Worm (Caenorhabditis elegans) whole organism, L1 larva: ENCODE measurements around the gene Y54G2A.28.

Experiments
- C04F5.9 ChIP-seq: sonication (generic microtip); optimal IDR thresholded peaks from 2 replicates; lab custom pipeline; 2016; ENCODE audit warnings: missing genetic modification characterization, missing compliant biosample characterization
- C34B4.2 ChIP-seq: sonication (generic microtip); optimal IDR thresholded peaks from 2 replicates; lab custom pipeline; 2017; ENCODE audit warnings: mild to moderate bottlenecking, missing genetic modification characterization, missing compliant biosample characterization
- Y116A8C.19 ChIP-seq: sonication (generic microtip); optimal IDR thresholded peaks from 2 replicates; lab custom pipeline; 2016; ENCODE audit warnings: missing compliant biosample characterization, missing genetic modification characterization, borderline replicate concordance
- aly-2 ChIP-seq: fragments of 150-350 bp; optimal IDR thresholded peaks from 2 replicates; lab custom pipeline; 2014; ENCODE audit warnings: missing biosample characterization, missing genetic modification characterization
- blmp-1 ChIP-seq: fragments of 150-350 bp; optimal IDR thresholded peaks from 2 replicates; lab custom pipeline; 2014; ENCODE audit warnings: missing biosample characterization, missing genetic modification characterization
- ceh-63 ChIP-seq: fragments of 200-800 bp; sonication (Bioruptor generic); optimal IDR thresholded peaks from 2 replicates; lab custom pipeline; 2018; ENCODE audit warnings: mild to moderate bottlenecking, missing genetic modification characterization, missing compliant biosample characterization
- ceh-82 ChIP-seq, 3 experiments: fragments of 150-350 bp in 1 of 3; sonication (generic microtip) in 2 of 3; optimal IDR thresholded peaks; 2 replicates each; lab custom pipeline; 2014 to 2017; ENCODE audit warnings: missing biosample characterization in 3 of 3, missing genetic modification characterization in 3 of 3
- ceh-88 ChIP-seq: fragments of 200-800 bp; sonication (Bioruptor generic); IDR thresholded peaks from 2 replicates; pipeline ENCODE4 v1.3.6; 2022; ENCODE audit warnings: missing genetic modification characterization, missing compliant biosample characterization
- ceh-90 ChIP-seq: sonication (generic microtip); optimal IDR thresholded peaks from 2 replicates; lab custom pipeline; 2016; ENCODE audit warnings: missing genetic modification characterization, missing compliant biosample characterization
- ces-1 ChIP-seq: fragments of 150-350 bp; optimal IDR thresholded peaks from 2 replicates; lab custom pipeline; 2014; ENCODE audit warnings: missing biosample characterization, missing genetic modification reagents, missing genetic modification characterization
- dsc-1 ChIP-seq: sonication (generic microtip); optimal IDR thresholded peaks from 2 replicates; lab custom pipeline; 2016; ENCODE audit warnings: mild to moderate bottlenecking, missing genetic modification characterization, missing compliant biosample characterization
- efl-1 ChIP-seq, 4 experiments: fragments of 150-350 bp; optimal IDR thresholded peaks in 3 of 4; peaks in 1 of 4; 1 replicate in 1 of 4; 2 replicates in 3 of 4; lab custom pipeline; 2014; ENCODE audit warnings: missing biosample characterization in 2 of 4, missing genetic modification characterization in 2 of 4, missing genetic modification reagents in 2 of 4
- efl-3 ChIP-seq: fragments of 200-800 bp; sonication (Bioruptor generic); optimal IDR thresholded peaks from 2 replicates; lab custom pipeline; 2018; ENCODE audit warnings: mild to moderate bottlenecking, missing genetic modification characterization, missing compliant biosample characterization
- egl-13 ChIP-seq: sonication (generic microtip); optimal IDR thresholded peaks from 2 replicates; lab custom pipeline; 2016; ENCODE audit warnings: missing genotype, missing genetic modification reagents, missing genetic modification characterization, missing compliant biosample characterization
- egl-27 ChIP-seq, 2 experiments: fragments of 150-350 bp in 1 of 2; sonication (generic microtip); optimal IDR thresholded peaks; 3 replicates each; lab custom pipeline; 2017 to 2018; ENCODE audit warnings: missing biosample characterization in 2 of 2, missing genetic modification characterization in 2 of 2, missing genetic modification reagents in 2 of 2
- elt-2 ChIP-seq: sonication (generic microtip); optimal IDR thresholded peaks from 2 replicates; lab custom pipeline; 2016; ENCODE audit warnings: missing genetic modification characterization, mild to moderate bottlenecking, inconsistent platforms, missing compliant biosample characterization, missing genetic modification reagents
- ets-5 ChIP-seq: fragments of 200-800 bp; sonication (Bioruptor generic); IDR thresholded peaks from 2 replicates; pipeline ENCODE4 v1.3.6; 2022; ENCODE audit warnings: missing genetic modification characterization, missing compliant biosample characterization
- fkh-10 ChIP-seq: sonication (generic microtip); optimal IDR thresholded peaks from 2 replicates; lab custom pipeline; 2017; ENCODE audit warnings: missing biosample characterization, missing genetic modification reagents, missing genetic modification characterization
- fkh-8 ChIP-seq: sonication (generic microtip); optimal IDR thresholded peaks from 2 replicates; lab custom pipeline; 2016; ENCODE audit warnings: mild to moderate bottlenecking, missing genetic modification characterization, missing compliant biosample characterization
- fos-1 ChIP-seq: fragments of 150-350 bp; optimal IDR thresholded peaks from 2 replicates; lab custom pipeline; 2014; ENCODE audit warnings: missing biosample characterization, missing genetic modification characterization
- grh-1 ChIP-seq: fragments of 200-800 bp; sonication (Bioruptor generic); IDR thresholded peaks from 2 replicates; pipeline ENCODE4 v1.3.6; 2022; ENCODE audit warnings: missing genetic modification reagents, missing genetic modification characterization, missing compliant biosample characterization
- hlh-17 ChIP-seq: fragments of 200-800 bp; sonication (Bioruptor generic); optimal IDR thresholded peaks from 2 replicates; lab custom pipeline; 2018; ENCODE audit warnings: missing genetic modification characterization, mild to moderate bottlenecking, missing compliant biosample characterization, moderate library complexity, borderline replicate concordance
- lin-13 ChIP-seq: fragments of 150-350 bp; optimal IDR thresholded peaks from 2 replicates; lab custom pipeline; 2014; ENCODE audit warnings: missing biosample characterization, missing genetic modification reagents, missing genetic modification characterization
- lir-3 ChIP-seq: sonication (generic microtip); optimal IDR thresholded peaks from 2 replicates; lab custom pipeline; 2016; ENCODE audit warnings: mild to moderate bottlenecking, missing genetic modification characterization, moderate library complexity, missing compliant biosample characterization; ENCODE audit not compliant: poor library complexity
- mab-9 ChIP-seq: fragments of 200-800 bp; sonication (Bioruptor generic); IDR thresholded peaks from 2 replicates; pipeline ENCODE4 v1.3.6; 2022; ENCODE audit warnings: missing genetic modification reagents, missing genetic modification characterization, missing compliant biosample characterization
- mdl-1 ChIP-seq, 2 experiments: fragments of 150-350 bp; optimal IDR thresholded peaks; 2 replicates each; lab custom pipeline; 2014 to 2017; ENCODE audit warnings: missing biosample characterization in 2 of 2, missing genetic modification characterization in 2 of 2, inconsistent platforms in 1 of 2
- nhr-11 ChIP-seq: fragments of 150-350 bp; optimal IDR thresholded peaks from 2 replicates; lab custom pipeline; 2014; ENCODE audit warnings: missing biosample characterization, missing genetic modification characterization
- nhr-12 ChIP-seq: sonication (generic microtip); optimal IDR thresholded peaks from 2 replicates; lab custom pipeline; 2017; ENCODE audit warnings: missing biosample characterization, missing genetic modification characterization
- nhr-19 ChIP-seq: fragments of 200-800 bp; sonication (Bioruptor generic); conservative IDR thresholded peaks from 2 replicates; pipeline ENCODE4 v1.3.6; 2022; ENCODE audit warnings: missing genetic modification characterization, missing compliant biosample characterization
- nhr-20 ChIP-seq: sonication (generic microtip); optimal IDR thresholded peaks from 2 replicates; lab custom pipeline; 2016; ENCODE audit warnings: mild to moderate bottlenecking, missing genetic modification characterization, missing compliant biosample characterization
- nhr-237 ChIP-seq: fragments of 150-350 bp; optimal IDR thresholded peaks from 2 replicates; lab custom pipeline; 2014; ENCODE audit warnings: missing biosample characterization, missing genetic modification characterization
- nhr-28 ChIP-seq: fragments of 150-350 bp; optimal IDR thresholded peaks from 2 replicates; lab custom pipeline; 2014; ENCODE audit warnings: missing biosample characterization, missing genetic modification characterization
- nhr-47 ChIP-seq: sonication (generic microtip); optimal IDR thresholded peaks from 2 replicates; lab custom pipeline; 2016; ENCODE audit warnings: mild to moderate bottlenecking, missing genetic modification characterization, moderate library complexity, missing compliant biosample characterization
- nhr-71 ChIP-seq: sonication (generic microtip); optimal IDR thresholded peaks from 2 replicates; lab custom pipeline; 2016; ENCODE audit warnings: mild to moderate bottlenecking, missing genetic modification characterization, moderate library complexity, missing compliant biosample characterization
- nhr-76 ChIP-seq: sonication (generic microtip); optimal IDR thresholded peaks from 2 replicates; lab custom pipeline; 2017; ENCODE audit warnings: missing biosample characterization, missing genetic modification characterization
- nhr-77 ChIP-seq: fragments of 150-350 bp; optimal IDR thresholded peaks from 2 replicates; lab custom pipeline; 2014; ENCODE audit warnings: missing biosample characterization, missing genetic modification characterization
- nhr-84 ChIP-seq: sonication (generic microtip); optimal IDR thresholded peaks from 2 replicates; lab custom pipeline; 2017; ENCODE audit warnings: missing biosample characterization, missing genetic modification characterization
- nhr-85 ChIP-seq: sonication (generic microtip); peaks from one replicate; lab custom pipeline; 2016; ENCODE audit warnings: missing genetic modification characterization, inconsistent platforms, missing compliant biosample characterization
- nhr-90 ChIP-seq: sonication (generic microtip); optimal IDR thresholded peaks from 2 replicates; lab custom pipeline; 2016; ENCODE audit warnings: mild to moderate bottlenecking, missing genetic modification characterization, missing compliant biosample characterization; ENCODE audit not compliant: poor library complexity
- pqm-1 ChIP-seq: sonication (generic microtip); optimal IDR thresholded peaks from 3 replicates; lab custom pipeline; 2017; ENCODE audit warnings: missing biosample characterization, missing genetic modification characterization
- rnt-1 ChIP-seq: sonication (generic microtip); optimal IDR thresholded peaks from 2 replicates; lab custom pipeline; 2016; ENCODE audit warnings: mild to moderate bottlenecking, missing genetic modification characterization, moderate library complexity, missing compliant biosample characterization
- snu-23 ChIP-seq: sonication (generic microtip); optimal IDR thresholded peaks from 2 replicates; lab custom pipeline; 2016; ENCODE audit warnings: missing genetic modification characterization, missing compliant biosample characterization
- sptf-1 ChIP-seq: fragments of 150-350 bp; optimal IDR thresholded peaks from 2 replicates; lab custom pipeline; 2014; ENCODE audit warnings: missing biosample characterization, missing genetic modification characterization
- sup-37 ChIP-seq: fragments of 200-800 bp; sonication (Bioruptor generic); optimal IDR thresholded peaks from 2 replicates; lab custom pipeline; 2018; ENCODE audit warnings: mild to moderate bottlenecking, missing genetic modification characterization, missing compliant biosample characterization
- tbx-2 ChIP-seq: sonication (generic microtip); optimal IDR thresholded peaks from 2 replicates; lab custom pipeline; 2016; ENCODE audit warnings: missing genetic modification characterization, missing compliant biosample characterization
- unc-130 ChIP-seq: fragments of 150-350 bp; optimal IDR thresholded peaks from 2 replicates; lab custom pipeline; 2017; ENCODE audit warnings: missing biosample characterization, missing genetic modification characterization, inconsistent platforms
- unc-30 ChIP-seq: sonication (generic microtip); optimal IDR thresholded peaks from 2 replicates; lab custom pipeline; 2017; ENCODE audit warnings: missing biosample characterization, missing genetic modification characterization
- unc-62 ChIP-seq: fragments of 150-350 bp; optimal IDR thresholded peaks from 2 replicates; lab custom pipeline; 2014; ENCODE audit warnings: missing biosample characterization, missing genetic modification reagents, missing genetic modification characterization
- unc-98 ChIP-seq: fragments of 200-800 bp; sonication (Bioruptor generic); IDR thresholded peaks from 2 replicates; pipeline ENCODE4 v1.3.6; 2022; ENCODE audit warnings: missing genetic modification characterization, missing compliant biosample characterization
- zag-1 ChIP-seq: fragments of 150-350 bp; optimal IDR thresholded peaks from 2 replicates; lab custom pipeline; 2014; ENCODE audit warnings: missing biosample characterization, missing genetic modification characterization
- zip-4 ChIP-seq: fragments of 200-800 bp; sonication (Bioruptor generic); optimal IDR thresholded peaks from 2 replicates; lab custom pipeline; 2018; ENCODE audit warnings: mild to moderate bottlenecking, missing genetic modification characterization, moderate library complexity, missing compliant biosample characterization
- ztf-4 ChIP-seq: fragments of 150-350 bp; optimal IDR thresholded peaks from 2 replicates; lab custom pipeline; 2014; ENCODE audit warnings: missing biosample characterization, missing genetic modification characterization

Y54G2A.28 gene

ce11 chrIV:3032020-3032419 is 19.8 kb upstream of the Y54G2A.28 start:
- no peak for TF ChIP-seq unc-98
- peak; percentile 39 for TF ChIP-seq nhr-71
- no peak for TF ChIP-seq nhr-84 (tag; lab: Kevin White, UChicago)
- peak; percentile 46 for TF ChIP-seq rnt-1
- no peak for TF ChIP-seq nhr-12
- TF ChIP-seq zag-1 (tag; lab: Kevin White, UChicago): no peak
- peak; percentile 65 for TF ChIP-seq aly-2 (tag; lab: Kevin White, UChicago)
- TF ChIP-seq fkh-10 (GFP tag; lab: Kevin White, UChicago): no peak

ce11 chrIV:3029882-3030281 is 17.7 kb upstream of the Y54G2A.28 start:
- TF ChIP-seq mab-9 (no peak), Y116A8C.19 (tag; lab: Kevin White, UChicago) (no peak), lin-13 (GFP tag; lab: Kevin White, UChicago) (no peak), unc-130 (tag; lab: Kevin White, UChicago) (peak; percentile 46), pqm-1 (tag; lab: Kevin White, UChicago) (no peak), ces-1 (GFP tag; lab: Kevin White, UChicago) (no peak), ceh-88 (GFP tag; lab: Robert Waterston, UW) (no peak), mdl-1 (tag; optimal IDR thresholded peaks at IDR 0.05; lab: Kevin White, UChicago) (peak in 1 of 2 experiments; percentile 15), snu-23 (GFP tag; lab: Kevin White, UChicago) (peak; percentile 48), nhr-85 (tag; lab: Kevin White, UChicago) (no peak), blmp-1 (tag; lab: Kevin White, UChicago) (no peak), dsc-1 (tag; lab: Kevin White, UChicago) (no peak), grh-1 (GFP tag; lab: Robert Waterston, UW) (no peak), efl-3 (GFP tag; lab: Kevin White, UChicago) (no peak), nhr-19 (peak; percentile 60), lir-3 (tag; lab: Kevin White, UChicago) (no peak), C04F5.9 (tag; lab: Kevin White, UChicago) (no peak), egl-27 (tag; optimal IDR thresholded peaks at IDR 0.05; lab: Kevin White, UChicago) (no peak), fkh-10 (GFP tag; lab: Kevin White, UChicago) (no peak), nhr-237 (tag; lab: Kevin White, UChicago) (no peak), C34B4.2 (no peak), zip-4 (GFP tag; lab: Kevin White, UChicago) (no peak), nhr-28 (tag; lab: Kevin White, UChicago) (no peak), nhr-11 (tag; lab: Kevin White, UChicago) (peak; percentile 5), rnt-1 (peak; percentile 85), nhr-77 (no peak), sptf-1 (tag; lab: Kevin White, UChicago) (no peak), unc-62 (no peak), nhr-76 (tag; lab: Kevin White, UChicago) (no peak), fkh-8 (tag; lab: Kevin White, UChicago) (no peak), nhr-20 (tag; lab: Kevin White, UChicago) (peak; percentile 30), ceh-90 (no peak), egl-13 (no peak), ets-5 (GFP tag; lab: Robert Waterston, UW) (no peak), ceh-82 (tag; optimal IDR thresholded peaks at IDR 0.05; lab: Kevin White, UChicago) (no peak), tbx-2 (peak; percentile 8), nhr-47 (tag; lab: Kevin White, UChicago) (no peak), ztf-4 (tag; lab: Kevin White, UChicago) (peak; percentile 37), unc-30 (no peak), ceh-63 (GFP tag; lab: Kevin White, UChicago) (no peak), fos-1 (tag; lab: Kevin White, UChicago) (no peak), efl-1 (optimal IDR thresholded peaks at IDR 0.05; lab: Kevin White, UChicago) (peak; percentile 17 to 24), efl-1 (GFP tag; optimal IDR thresholded peaks at IDR 0.05 in 1 of 2; lab: Kevin White, UChicago) (peak in 1 of 2 experiments; percentile 1), nhr-90 (tag; lab: Kevin White, UChicago) (no peak), elt-2 (peak; percentile 41), hlh-17 (GFP tag; lab: Kevin White, UChicago) (no peak), sup-37 (GFP tag; lab: Kevin White, UChicago) (no peak)
